Worm (Caenorhabditis elegans) whole organism, L4 larva: ENCODE results near the gene F31E3.12.

Source experiments
- F10B5.3 ChIP-seq: sonication (generic microtip); optimal IDR thresholded peaks from 2 replicates; lab custom pipeline; 2016; ENCODE audit warnings: mild to moderate bottlenecking, missing genetic modification characterization, missing compliant biosample characterization
- nhr-237 ChIP-seq: sonication (generic microtip); optimal IDR thresholded peaks from 2 replicates; lab custom pipeline; 2017; ENCODE audit warnings: missing biosample characterization, missing genetic modification characterization
- ztf-11 ChIP-seq: fragments of 150-350 bp; optimal IDR thresholded peaks from 2 replicates; lab custom pipeline; 2014; ENCODE audit warnings: missing biosample characterization, missing genetic modification characterization

- TF ChIP-seq F10B5.3 (tag; lab: Kevin White, UChicago) (no peak), nhr-237 (tag; lab: Kevin White, UChicago) (no peak), ztf-11 (tag; lab: Kevin White, UChicago) (no peak)
Observed at ce11 chrIII:6970744-6971143, 1.6 kb downstream of the F31E3.12 start.
